Fruit fly (Drosophila melanogaster): ENCODE data around the gene Pex1.

DNA sequence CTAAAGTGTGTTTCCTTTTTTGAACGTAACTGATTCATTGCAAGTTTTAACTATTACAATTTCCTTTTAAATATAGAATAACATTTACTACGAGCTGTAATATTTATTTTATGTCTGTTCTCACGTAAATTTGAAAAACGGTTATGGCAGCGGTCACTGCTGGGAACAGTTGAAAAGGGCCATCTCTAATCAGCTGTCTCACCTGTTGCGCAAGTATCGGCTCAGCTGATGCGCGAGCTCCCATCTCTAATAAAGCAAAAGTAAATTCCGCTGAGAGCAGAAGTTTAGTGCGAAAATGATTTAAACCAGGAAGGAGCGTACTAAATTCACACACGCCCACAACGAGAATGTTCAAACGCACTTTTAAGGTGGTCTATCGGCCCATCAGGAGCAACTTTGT, at the start of gene Pex1:
- no peak for TF ChIP-seq CG8159 (tag; optimal IDR thresholded peaks at IDR 0.05)
- TF ChIP-seq CG17806 (tag; optimal IDR thresholded peaks at IDR 0.05): no peak
- no peak for TF ChIP-seq fd96Ca (GFP tag; IDR thresholded peaks at IDR 0.05)
- TF ChIP-seq EcR (GFP tag; optimal IDR thresholded peaks at IDR 0.05): no peak
- TF ChIP-seq D1 (tag; optimal IDR thresholded peaks at IDR 0.05): no peak
- TF ChIP-seq CG15710 (tag; optimal IDR thresholded peaks at IDR 0.05): no peak
- no peak for TF ChIP-seq gl (tag; optimal IDR thresholded peaks at IDR 0.05)
- TF ChIP-seq CG4496 (GFP tag; IDR thresholded peaks at IDR 0.05): 0 out of 3 replicates have a peak, but pooled peaks have one; percentile 25
- no peak for TF ChIP-seq CG34367 (tag; optimal IDR thresholded peaks at IDR 0.05)
- peak; percentile 79 for TF ChIP-seq CG12605 (GFP tag; IDR thresholded peaks at IDR 0.05)

Data from whole organism, pupa.